Worm (Caenorhabditis elegans): ENCODE measurements around the gene C01C4.2.

DNA sequence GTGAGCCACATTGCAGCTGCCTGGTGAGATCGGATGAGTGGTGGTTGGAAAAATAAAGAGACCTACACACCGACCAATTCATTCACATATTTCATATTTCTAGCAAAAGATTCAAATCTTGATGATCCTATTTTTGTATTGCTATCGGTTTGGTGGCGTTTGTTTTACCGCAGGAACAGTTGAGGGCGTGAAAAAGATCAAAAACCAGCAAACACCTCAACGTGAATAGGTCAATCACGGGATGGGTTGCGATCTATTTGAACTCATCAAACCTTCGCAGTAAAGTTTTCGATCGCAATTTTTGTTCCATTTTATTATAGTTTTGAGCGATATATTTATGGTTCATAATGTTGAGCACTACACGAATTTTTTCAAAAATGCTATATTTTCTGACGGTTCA is 13.0 kb upstream of the C01C4.2 start:
- TF ChIP-seq F37D6.2 (tag; optimal IDR thresholded peaks at IDR 0.05) (no peak), egl-27 (tag; optimal IDR thresholded peaks at IDR 0.05) (no peak), dmd-8 (GFP tag; IDR thresholded peaks at IDR 0.05) (no peak), nhr-237 (tag; optimal IDR thresholded peaks at IDR 0.05) (no peak), nhr-102 (tag; optimal IDR thresholded peaks at IDR 0.05) (no peak), ZK546.5 (tag; optimal IDR thresholded peaks at IDR 0.05) (no peak), nhr-11 (tag; optimal IDR thresholded peaks at IDR 0.05) (no peak)
